Fruit fly (Drosophila melanogaster): ENCODE measurements around the gene CG12713.
A peak's percentile ranks its signal among the peaks of the same experiment; 100 is the strongest.

Gene CG12713

DNA sequence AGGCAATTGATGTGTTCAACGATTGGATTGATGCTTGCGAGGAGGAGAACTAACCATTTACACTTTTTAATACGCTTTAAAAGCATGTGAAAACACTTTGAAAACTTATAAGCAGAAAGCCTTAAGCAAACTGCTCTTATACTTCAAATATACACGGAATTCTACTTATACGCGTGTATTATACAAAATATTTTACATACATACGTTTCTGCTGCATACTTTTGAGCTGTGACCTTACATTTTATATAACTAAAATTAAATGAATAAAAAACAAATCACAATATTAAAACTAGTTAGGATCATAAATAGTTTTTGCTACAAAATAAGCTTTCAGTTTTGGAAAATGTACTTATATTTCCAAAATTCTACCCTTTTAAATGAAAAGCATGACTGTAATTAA is 23.6 kb upstream of the CG12713 start:
- TF ChIP-seq CG8159 (tag; optimal IDR thresholded peaks at IDR 0.05) (no peak), D1 (tag; optimal IDR thresholded peaks at IDR 0.05) (peak; percentile 24)

DNA sequence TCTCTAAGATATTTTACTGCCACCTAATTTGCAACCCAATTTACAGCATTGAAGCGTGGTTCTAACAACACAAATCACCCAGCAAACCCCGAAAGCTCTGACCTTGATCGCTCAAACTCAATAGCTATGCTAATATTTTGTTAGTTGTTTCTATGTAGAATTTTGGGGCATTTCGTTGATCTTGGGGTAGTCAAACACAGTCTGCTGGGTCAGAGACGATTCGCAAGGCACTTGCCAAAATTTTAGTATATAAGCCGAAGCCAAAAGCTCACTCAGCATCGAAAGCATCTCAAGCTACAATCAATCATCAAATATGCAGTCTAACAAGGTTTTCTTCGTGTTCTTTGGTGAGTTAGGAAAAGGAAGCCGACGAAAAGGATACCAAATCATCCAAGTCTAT is 23.1 kb upstream of the CG12713 start, which contains the start of gene CG13445:
Gene CG13445 (plus strand): TSS at position 301 of the 400 bp plus-strand sequence.
- TF ChIP-seq EcR (GFP tag; optimal IDR thresholded peaks at IDR 0.05) (no peak), D1 (tag; optimal IDR thresholded peaks at IDR 0.05) (no peak), CG8159 (tag; optimal IDR thresholded peaks at IDR 0.05) (no peak), CG12605 (GFP tag; IDR thresholded peaks at IDR 0.05) (no peak), CG4496 (GFP tag; IDR thresholded peaks at IDR 0.05) (no peak), CG10348 (GFP tag; IDR thresholded peaks at IDR 0.05) (no peak), CG17806 (tag; optimal IDR thresholded peaks at IDR 0.05) (no peak), CG9948 (tag; optimal IDR thresholded peaks at IDR 0.05) (no peak), rn (GFP tag; IDR thresholded peaks at IDR 0.05) (no peak), fd96Ca (GFP tag; IDR thresholded peaks at IDR 0.05) (no peak), Pif1B (GFP tag; optimal IDR thresholded peaks at IDR 0.05) (no peak), CG15710 (tag; optimal IDR thresholded peaks at IDR 0.05) (no peak), Ets98B (GFP tag; IDR thresholded peaks at IDR 0.05) (no peak), CG34367 (tag; optimal IDR thresholded peaks at IDR 0.05) (no peak), CG14655 (GFP tag; optimal IDR thresholded peaks at IDR 0.05) (no peak), Pif1A (GFP tag; optimal IDR thresholded peaks at IDR 0.05) (no peak)

DNA sequence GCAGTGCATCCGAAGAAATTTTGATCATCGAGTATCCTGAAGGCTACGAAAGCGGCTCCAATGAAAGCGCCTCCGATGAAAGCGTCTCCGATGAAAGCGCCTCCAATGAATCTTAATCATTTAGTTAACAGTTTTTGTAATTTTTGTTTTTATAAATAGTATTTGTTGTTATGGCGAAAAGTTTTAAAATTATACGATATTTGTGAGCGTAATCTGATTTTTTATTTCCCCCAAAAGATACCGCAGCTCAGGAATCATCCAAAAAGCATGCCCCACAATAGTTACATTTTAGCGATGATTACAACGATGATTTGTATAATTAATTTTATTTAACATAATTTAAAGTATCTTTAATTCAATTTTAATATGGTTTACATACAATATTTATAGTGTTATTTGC is 22.5 kb upstream of the CG12713 start:
- TF ChIP-seq gl (tag; optimal IDR thresholded peaks at IDR 0.05) (no peak), CG17806 (tag; optimal IDR thresholded peaks at IDR 0.05) (no peak), CG15710 (tag; optimal IDR thresholded peaks at IDR 0.05) (no peak), fd96Ca (GFP tag; IDR thresholded peaks at IDR 0.05) (no peak), CG14655 (GFP tag; optimal IDR thresholded peaks at IDR 0.05) (no peak), Pif1B (GFP tag; optimal IDR thresholded peaks at IDR 0.05) (no peak), CG13204 (GFP tag; optimal IDR thresholded peaks at IDR 0.05) (no peak), CG8159 (tag; optimal IDR thresholded peaks at IDR 0.05) (no peak), CG12605 (GFP tag; IDR thresholded peaks at IDR 0.05) (no peak), EcR (GFP tag; optimal IDR thresholded peaks at IDR 0.05) (no peak), Pif1A (GFP tag; optimal IDR thresholded peaks at IDR 0.05) (no peak), CG8301 (tag; optimal IDR thresholded peaks at IDR 0.05) (no peak), rn (GFP tag; IDR thresholded peaks at IDR 0.05) (no peak), Ets98B (GFP tag; IDR thresholded peaks at IDR 0.05) (no peak), D1 (tag; optimal IDR thresholded peaks at IDR 0.05) (no peak), Snoo (tag; optimal IDR thresholded peaks at IDR 0.05) (no peak), CG34367 (tag; optimal IDR thresholded peaks at IDR 0.05) (no peak), CG9948 (tag; optimal IDR thresholded peaks at IDR 0.05) (no peak), CG10348 (GFP tag; IDR thresholded peaks at IDR 0.05) (no peak)

DNA sequence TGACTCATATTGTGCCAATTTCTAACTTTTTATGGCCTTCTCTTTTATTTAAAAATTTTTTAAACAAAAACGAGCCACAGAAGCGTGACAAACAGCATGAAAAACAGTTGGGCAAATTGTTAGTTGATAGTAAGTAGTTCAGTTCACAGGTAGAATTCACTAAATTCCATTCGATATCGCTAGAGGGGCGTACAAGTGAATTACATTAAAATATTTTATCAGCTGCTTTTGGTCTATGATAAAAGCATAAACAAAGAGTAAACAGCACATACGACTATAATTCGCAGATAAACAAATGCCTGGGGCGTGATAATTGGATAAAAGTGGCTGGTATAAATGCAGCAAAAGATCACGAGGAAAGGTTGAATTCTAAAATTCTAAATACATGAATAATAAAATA is 18.3 kb upstream of the CG12713 start:
- TF ChIP-seq CG4496 (GFP tag; IDR thresholded peaks at IDR 0.05) (no peak), CG12605 (GFP tag; IDR thresholded peaks at IDR 0.05) (no peak), gl (tag; optimal IDR thresholded peaks at IDR 0.05) (no peak), Snoo (tag; optimal IDR thresholded peaks at IDR 0.05) (no peak), CG32121 (GFP tag; IDR thresholded peaks at IDR 0.05) (no peak), CG15710 (tag; optimal IDR thresholded peaks at IDR 0.05) (no peak), Ets98B (GFP tag; IDR thresholded peaks at IDR 0.05) (no peak), CG8159 (tag; optimal IDR thresholded peaks at IDR 0.05) (no peak), CG13204 (GFP tag; optimal IDR thresholded peaks at IDR 0.05) (no peak), CG17806 (tag; optimal IDR thresholded peaks at IDR 0.05) (no peak), fd96Ca (GFP tag; IDR thresholded peaks at IDR 0.05) (no peak), Pif1A (GFP tag; optimal IDR thresholded peaks at IDR 0.05) (no peak), CG10348 (GFP tag; IDR thresholded peaks at IDR 0.05) (no peak), EcR (GFP tag; optimal IDR thresholded peaks at IDR 0.05) (no peak), CG14655 (GFP tag; optimal IDR thresholded peaks at IDR 0.05) (no peak), CG9948 (tag; optimal IDR thresholded peaks at IDR 0.05) (no peak)

DNA sequence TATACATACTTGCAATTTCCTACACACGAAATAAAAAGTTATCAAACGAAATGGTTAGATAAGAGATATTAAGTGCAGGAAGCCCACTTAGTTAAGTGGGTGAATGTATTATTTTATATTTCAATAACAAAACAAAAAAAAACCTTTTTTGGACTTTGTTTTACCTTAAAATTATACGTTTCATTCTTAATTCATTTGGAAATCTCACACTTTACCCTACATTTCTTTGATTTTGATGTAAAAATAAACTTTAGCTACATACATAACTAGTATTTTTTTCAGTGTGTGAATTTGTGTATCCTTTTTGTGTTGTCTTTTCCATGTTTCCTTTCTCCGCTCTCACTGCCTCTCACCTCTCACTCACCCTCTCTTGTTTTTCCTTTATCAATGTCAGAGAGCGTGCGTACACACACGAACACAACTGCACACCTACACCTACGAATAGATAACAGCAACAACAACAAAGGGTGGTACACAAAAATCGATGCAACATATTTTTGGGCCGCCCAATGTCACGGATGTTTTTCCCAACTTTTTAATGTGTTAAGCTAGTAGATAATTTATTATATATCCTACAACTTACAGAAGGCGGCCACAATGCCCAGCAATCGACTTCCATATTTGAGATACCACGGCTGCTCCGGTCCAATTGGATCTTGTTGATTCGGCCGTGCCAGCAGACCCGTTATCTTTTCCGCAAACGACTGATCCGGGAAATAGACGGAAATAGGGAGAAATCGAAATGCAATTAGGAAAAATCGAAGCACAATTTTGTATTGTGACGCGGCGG is 16.7 kb upstream of the CG12713 start:
- peak; percentile 95 for TF ChIP-seq CG8159 (tag; optimal IDR thresholded peaks at IDR 0.05)
- TF ChIP-seq Ets98B (GFP tag; IDR thresholded peaks at IDR 0.05): peak; percentile 81
- peak; percentile 30 for TF ChIP-seq EcR (GFP tag; optimal IDR thresholded peaks at IDR 0.05)
- peak; percentile 85 for TF ChIP-seq Pif1A (GFP tag; optimal IDR thresholded peaks at IDR 0.05)
- TF ChIP-seq Snoo (tag; optimal IDR thresholded peaks at IDR 0.05): peak; percentile 90
- TF ChIP-seq CG10348 (GFP tag; IDR thresholded peaks at IDR 0.05): no peak
- TF ChIP-seq CG17806 (tag; optimal IDR thresholded peaks at IDR 0.05): peak; percentile 95
- peak; percentile 96 for TF ChIP-seq CG9948 (tag; optimal IDR thresholded peaks at IDR 0.05)
- peak; percentile 95 for TF ChIP-seq D1 (tag; optimal IDR thresholded peaks at IDR 0.05)
- no peak for TF ChIP-seq CG13204 (GFP tag; optimal IDR thresholded peaks at IDR 0.05)
- peak; percentile 91 for TF ChIP-seq CG34367 (tag; optimal IDR thresholded peaks at IDR 0.05)
- peak; percentile 93 for TF ChIP-seq CG8301 (tag; optimal IDR thresholded peaks at IDR 0.05)
- TF ChIP-seq Pif1B (GFP tag; optimal IDR thresholded peaks at IDR 0.05): peak; percentile 85
- peak; percentile 75 for TF ChIP-seq CG12605 (GFP tag; IDR thresholded peaks at IDR 0.05)
- TF ChIP-seq CG32121 (GFP tag; IDR thresholded peaks at IDR 0.05): peak; percentile 86
- TF ChIP-seq gl (tag; optimal IDR thresholded peaks at IDR 0.05): peak; percentile 65
- TF ChIP-seq CG15710 (tag; optimal IDR thresholded peaks at IDR 0.05): peak; percentile 91
- TF ChIP-seq CG4496 (GFP tag; IDR thresholded peaks at IDR 0.05): no peak; the same call in 2 of the 3 replicates
- peak; percentile 64 for TF ChIP-seq rn (GFP tag; IDR thresholded peaks at IDR 0.05)
- peak; percentile 94 for TF ChIP-seq CG14655 (GFP tag; optimal IDR thresholded peaks at IDR 0.05)
- TF ChIP-seq fd96Ca (GFP tag; IDR thresholded peaks at IDR 0.05): no peak

DNA sequence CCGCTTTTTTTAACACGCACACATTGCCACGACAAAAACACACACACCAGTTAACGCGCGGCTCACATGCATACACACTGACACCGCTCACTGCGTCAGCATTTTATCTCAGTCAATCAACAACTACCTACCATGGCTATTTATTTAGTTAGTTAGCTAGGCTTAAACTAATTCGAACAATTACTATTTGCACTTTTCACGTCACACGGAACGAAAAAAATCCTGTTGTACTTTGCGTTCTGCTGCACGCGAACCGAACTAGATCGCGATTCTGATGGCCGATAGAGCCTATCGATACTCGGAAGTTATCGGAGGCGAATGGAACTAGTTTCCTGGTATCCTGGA is 16.1 kb upstream of the CG12713 start, which contains the start of gene fwe:
Gene fwe (minus strand): TSS at position 268 of the 345 bp plus-strand sequence.
- no peak for TF ChIP-seq fd96Ca (GFP tag; IDR thresholded peaks at IDR 0.05)
- no peak for TF ChIP-seq CG34367 (tag; optimal IDR thresholded peaks at IDR 0.05)
- TF ChIP-seq CG9948 (tag; optimal IDR thresholded peaks at IDR 0.05): no peak
- TF ChIP-seq rn (GFP tag; IDR thresholded peaks at IDR 0.05): no peak
- TF ChIP-seq CG8159 (tag; optimal IDR thresholded peaks at IDR 0.05): no peak
- no peak for TF ChIP-seq CG14655 (GFP tag; optimal IDR thresholded peaks at IDR 0.05)
- TF ChIP-seq CG8301 (tag; optimal IDR thresholded peaks at IDR 0.05): no peak
- TF ChIP-seq CG4496 (GFP tag; IDR thresholded peaks at IDR 0.05): no peak
- no peak for TF ChIP-seq CG13204 (GFP tag; optimal IDR thresholded peaks at IDR 0.05)
- TF ChIP-seq gl (tag; optimal IDR thresholded peaks at IDR 0.05): no peak
- TF ChIP-seq CG10348 (GFP tag; IDR thresholded peaks at IDR 0.05): no peak
- TF ChIP-seq Ets98B (GFP tag; IDR thresholded peaks at IDR 0.05): no peak
- no peak for TF ChIP-seq CG32121 (GFP tag; IDR thresholded peaks at IDR 0.05)
- TF ChIP-seq Pif1B (GFP tag; optimal IDR thresholded peaks at IDR 0.05): no peak
